Fruit fly (Drosophila melanogaster) whole organism, embryonic: Measurements from ENCODE around the gene scramb2.
A peak's percentile ranks its signal among the peaks of the same experiment; 100 is the strongest.

Experiments
- ATbp ChIP-seq: fragments of 200-800 bp; sonication (Bioruptor generic); optimal IDR thresholded peaks from 2 replicates; lab custom pipeline; 2017; ENCODE audit warnings: missing biosample characterization, mild to moderate bottlenecking, missing genetic modification characterization, missing genetic modification reagents
- Atf3 ChIP-seq: fragments of 200-800 bp; sonication (Bioruptor generic); optimal IDR thresholded peaks from 3 replicates; lab custom pipeline; 2016; ENCODE audit warnings: missing biosample characterization, missing genetic modification characterization
- C15 ChIP-seq: fragments of 200-800 bp; sonication (Bioruptor generic); IDR thresholded peaks from 3 replicates; pipeline ENCODE4 v1.3.6; 2022; ENCODE audit warnings: missing biosample characterization, missing genetic modification characterization
- CG10565 ChIP-seq: fragments of 200-800 bp; sonication (Bioruptor generic); optimal IDR thresholded peaks from 3 replicates; lab custom pipeline; 2016; ENCODE audit warnings: missing biosample characterization, mild to moderate bottlenecking, missing genetic modification characterization
- CG10979 ChIP-seq: fragments of 200-800 bp; sonication (Bioruptor generic); optimal IDR thresholded peaks from 2 replicates; lab custom pipeline; 2018; ENCODE audit warnings: missing biosample characterization, mild to moderate bottlenecking, missing genetic modification characterization, moderate library complexity
- CG11085 ChIP-seq: fragments of 200-800 bp; sonication (Bioruptor generic); IDR thresholded peaks from 2 replicates; pipeline ENCODE4 v1.3.6; 2022; ENCODE audit warnings: missing biosample characterization, missing genetic modification characterization
- CG11398 ChIP-seq: fragments of 200-800 bp; sonication (Bioruptor generic); optimal IDR thresholded peaks from 2 replicates; lab custom pipeline; 2016; ENCODE audit warnings: missing biosample characterization, missing genetic modification characterization
- CG11456 ChIP-seq: fragments of 200-800 bp; sonication (Bioruptor generic); IDR thresholded peaks from 3 replicates; pipeline ENCODE4 v1.3.6; 2022; ENCODE audit warnings: missing biosample characterization, missing genetic modification characterization
- CG11560 ChIP-seq: fragments of 200-800 bp; sonication (Bioruptor generic); IDR thresholded peaks from 3 replicates; pipeline ENCODE4 v1.3.6; 2022; ENCODE audit warnings: missing biosample characterization, missing genetic modification characterization
- CG12071 ChIP-seq: fragments of 200-800 bp; sonication (Bioruptor generic); optimal IDR thresholded peaks from 3 replicates; lab custom pipeline; 2018; ENCODE audit warnings: missing biosample characterization, mild to moderate bottlenecking, missing genetic modification characterization
- CG13775 ChIP-seq: fragments of 200-800 bp; sonication (Bioruptor generic); optimal IDR thresholded peaks from 3 replicates; lab custom pipeline; 2017; ENCODE audit warnings: missing biosample characterization, mild to moderate bottlenecking, missing genetic modification characterization
- CG14860 ChIP-seq: fragments of 200-800 bp; sonication (Bioruptor generic); IDR thresholded peaks from 3 replicates; pipeline ENCODE4 v1.3.6; 2022; ENCODE audit warnings: missing biosample characterization, missing genetic modification characterization; ENCODE audit not compliant: partially characterized antibody
- CG16779 ChIP-seq: fragments of 200-800 bp; sonication (Bioruptor generic); IDR thresholded peaks from 2 replicates; pipeline ENCODE4 v1.3.6; 2022; ENCODE audit warnings: missing biosample characterization, missing genetic modification characterization
- CG16863 ChIP-seq: fragments of 200-800 bp; sonication (Bioruptor generic); optimal IDR thresholded peaks from 3 replicates; lab custom pipeline; 2016; ENCODE audit warnings: missing biosample characterization, missing genetic modification characterization
- CG17802 ChIP-seq: fragments of 200-800 bp; sonication (Bioruptor generic); optimal IDR thresholded peaks from 2 replicates; lab custom pipeline; 2018; ENCODE audit warnings: missing biosample characterization, mild to moderate bottlenecking, missing genetic modification characterization, moderate library complexity
- CG1832 ChIP-seq: fragments of 200-800 bp; sonication (Bioruptor generic); optimal IDR thresholded peaks from 2 replicates; lab custom pipeline; 2017; ENCODE audit warnings: missing biosample characterization, mild to moderate bottlenecking, missing genetic modification characterization, inconsistent platforms
- CG18476 ChIP-seq: fragments of 200-800 bp; sonication (Bioruptor generic); optimal IDR thresholded peaks from 2 replicates; lab custom pipeline; 2016; ENCODE audit warnings: missing biosample characterization, mild to moderate bottlenecking, missing genetic modification characterization
- CG31441 ChIP-seq: fragments of 200-800 bp; sonication (Bioruptor generic); IDR thresholded peaks from 2 replicates; pipeline ENCODE4 v1.3.6; 2022; ENCODE audit warnings: missing biosample characterization, missing genetic modification characterization
- CG33557 ChIP-seq: fragments of 200-800 bp; sonication (Bioruptor generic); optimal IDR thresholded peaks from 2 replicates; lab custom pipeline; 2019; ENCODE audit warnings: missing biosample characterization, mild to moderate bottlenecking, missing genetic modification characterization, moderate library complexity
- CG3995 ChIP-seq: fragments of 200-800 bp; sonication (Bioruptor generic); optimal IDR thresholded peaks from 3 replicates; lab custom pipeline; 2016; ENCODE audit warnings: missing biosample characterization, missing genetic modification characterization
- CG4424 ChIP-seq: fragments of 200-800 bp; sonication (Bioruptor generic); optimal IDR thresholded peaks from 3 replicates; lab custom pipeline; 2016; ENCODE audit warnings: missing biosample characterization, missing genetic modification characterization
- CG4854 ChIP-seq: fragments of 200-800 bp; sonication (Bioruptor generic); optimal IDR thresholded peaks from 2 replicates; lab custom pipeline; 2016; ENCODE audit warnings: missing biosample characterization, missing genetic modification characterization, inconsistent platforms
- CG5953 ChIP-seq: fragments of 200-800 bp; sonication (Bioruptor generic); IDR thresholded peaks from 2 replicates; pipeline ENCODE4 v1.3.6; 2022; ENCODE audit warnings: missing biosample characterization, missing genetic modification characterization
- CG6254 ChIP-seq: fragments of 200-800 bp; sonication (Bioruptor generic); optimal IDR thresholded peaks from 3 replicates; lab custom pipeline; 2017; ENCODE audit warnings: mild to moderate bottlenecking, missing biosample characterization, missing genetic modification reagents, missing genetic modification characterization
- CG6854 ChIP-seq: fragments of 200-800 bp; sonication (Bioruptor generic); optimal IDR thresholded peaks from 3 replicates; lab custom pipeline; 2017; ENCODE audit warnings: missing biosample characterization, mild to moderate bottlenecking, missing genetic modification characterization
- CG7372 ChIP-seq: fragments of 200-800 bp; sonication (Bioruptor generic); IDR thresholded peaks from 2 replicates; pipeline ENCODE4 v1.3.6; 2022; ENCODE audit warnings: missing biosample characterization, missing genetic modification characterization
- Hand ChIP-seq: fragments of 200-800 bp; sonication (Bioruptor generic); optimal IDR thresholded peaks from 2 replicates; lab custom pipeline; 2017; ENCODE audit warnings: mild to moderate bottlenecking, missing biosample characterization, missing genetic modification reagents, missing genetic modification characterization
- Jarid2 ChIP-seq: fragments of 200-800 bp; sonication (Bioruptor generic); optimal IDR thresholded peaks from 3 replicates; lab custom pipeline; 2017; ENCODE audit warnings: mild to moderate bottlenecking, missing biosample characterization, missing genetic modification reagents, missing genetic modification characterization
- Lim3 ChIP-seq: fragments of 200-800 bp; sonication (Bioruptor generic); IDR thresholded peaks from 2 replicates; pipeline ENCODE4 v1.3.6; 2022; ENCODE audit warnings: missing biosample characterization, missing genetic modification characterization
- Taf1 ChIP-seq: fragments of 200-800 bp; sonication (Bioruptor generic); IDR thresholded peaks from 2 replicates; pipeline ENCODE4 v1.3.6; 2022; ENCODE audit warnings: missing biosample characterization, missing genetic modification characterization
- aop ChIP-seq: fragments of 200-800 bp; sonication (Bioruptor generic); IDR thresholded peaks from 2 replicates; pipeline ENCODE4 v1.3.6; 2022; ENCODE audit warnings: missing biosample characterization, missing genetic modification characterization
- bsh ChIP-seq, 2 experiments: fragments of 200-800 bp; sonication (Bioruptor generic); optimal IDR thresholded peaks; 2 replicates each; lab custom pipeline; 2017 to 2018; ENCODE audit warnings: mild to moderate bottlenecking in 2 of 2, missing biosample characterization in 2 of 2, missing genetic modification characterization in 2 of 2, moderate library complexity in 1 of 2
- cad ChIP-seq: fragments of >200 bp; optimal IDR thresholded peaks from 2 replicates; lab custom pipeline; 2017; ENCODE audit warnings: missing biosample characterization, missing genetic modification characterization
- chif ChIP-seq, 2 experiments: fragments of 200-800 bp; sonication (Bioruptor generic); optimal IDR thresholded peaks; 3 replicates each; lab custom pipeline; 2016; ENCODE audit warnings: missing biosample characterization in 2 of 2, missing genetic modification characterization in 2 of 2
- corto ChIP-seq: fragments of 200-800 bp; sonication (Bioruptor generic); optimal IDR thresholded peaks from 2 replicates; lab custom pipeline; 2016; ENCODE audit warnings: missing biosample characterization, mild to moderate bottlenecking, missing genetic modification characterization, moderate library complexity
- dmrt99B ChIP-seq: fragments of 200-800 bp; sonication (Bioruptor generic); optimal IDR thresholded peaks from 2 replicates; lab custom pipeline; 2018; ENCODE audit warnings: missing biosample characterization, mild to moderate bottlenecking, missing genetic modification characterization, moderate library complexity
- ems ChIP-seq: fragments of 200-800 bp; sonication (Bioruptor generic); optimal IDR thresholded peaks from 3 replicates; lab custom pipeline; 2016; ENCODE audit warnings: missing biosample characterization, missing genetic modification characterization
- eve ChIP-seq, 2 experiments: fragments of >200 bp; optimal IDR thresholded peaks; 2 replicates each; lab custom pipeline; 2017; ENCODE audit warnings: missing biosample characterization in 2 of 2, missing genetic modification characterization in 2 of 2
- fd102C ChIP-seq: fragments of 200-800 bp; sonication (Bioruptor generic); optimal IDR thresholded peaks from 2 replicates; lab custom pipeline; 2018; ENCODE audit warnings: missing biosample characterization, mild to moderate bottlenecking, missing genetic modification characterization, moderate library complexity
- grn ChIP-seq: fragments of 200-800 bp; sonication (Bioruptor generic); optimal IDR thresholded peaks from 3 replicates; lab custom pipeline; 2017; ENCODE audit warnings: missing biosample characterization, missing genetic modification characterization
- inv ChIP-seq: fragments of 200-800 bp; sonication (Bioruptor generic); IDR thresholded peaks from 2 replicates; pipeline ENCODE4 v1.3.6; 2022; ENCODE audit warnings: missing biosample characterization, missing genetic modification characterization; ENCODE audit not compliant: partially characterized antibody
- kni ChIP-seq: fragments of 200-800 bp; sonication (Bioruptor generic); optimal IDR thresholded peaks from 3 replicates; lab custom pipeline; 2017; ENCODE audit warnings: mild to moderate bottlenecking, missing biosample characterization, missing genetic modification reagents, missing genetic modification characterization
- nmo ChIP-seq: fragments of 200-800 bp; sonication (Bioruptor generic); optimal IDR thresholded peaks from 2 replicates; lab custom pipeline; 2018; ENCODE audit warnings: missing biosample characterization, mild to moderate bottlenecking, missing genetic modification characterization, moderate library complexity
- odd ChIP-seq: fragments of 200-800 bp; sonication (Bioruptor generic); optimal IDR thresholded peaks from 2 replicates; lab custom pipeline; 2017; ENCODE audit warnings: missing biosample characterization, mild to moderate bottlenecking, missing genetic modification characterization
- otp ChIP-seq: fragments of 200-800 bp; sonication (Bioruptor generic); IDR thresholded peaks from 3 replicates; pipeline ENCODE4, ENCODE4 v1.3.6; 2022; ENCODE audit warnings: missing biosample characterization, missing genetic modification characterization
- pum ChIP-seq: fragments of 200-800 bp; sonication (Bioruptor generic); optimal IDR thresholded peaks from 2 replicates; lab custom pipeline; 2016; ENCODE audit warnings: missing biosample characterization, missing genetic modification characterization
- ro ChIP-seq: fragments of 200-800 bp; sonication (Bioruptor generic); IDR thresholded peaks from 2 replicates; pipeline ENCODE4 v1.3.6; 2022; ENCODE audit warnings: missing biosample characterization, missing genetic modification characterization
- sqz ChIP-seq: fragments of 200-800 bp; sonication (Bioruptor generic); optimal IDR thresholded peaks from 3 replicates; lab custom pipeline; 2018; ENCODE audit warnings: missing biosample characterization, mild to moderate bottlenecking, missing genetic modification characterization
- z ChIP-seq: fragments of 200-800 bp; sonication (Bioruptor generic); IDR thresholded peaks from 3 replicates; pipeline ENCODE4 v1.3.6; 2022; ENCODE audit warnings: missing biosample characterization, missing genetic modification characterization

scramb2 gene

dm6 chr3L:3078398-3079155 lies 32.0 kb upstream of the scramb2 start (continued):
- TF ChIP-seq dmrt99B (tag; lab: Kevin White, UChicago) (peak; percentile 43), inv (GFP tag; lab: Robert Waterston, UW) (no peak), Hand (no peak), CG31441 (peak; percentile 35; the same call in 1 of the 2 replicates), Jarid2 (GFP tag; lab: Kevin White, UChicago) (no peak), Taf1 (GFP tag; lab: Robert Waterston, UW) (no peak), sqz (GFP tag; lab: Kevin White, UChicago) (peak; percentile 59), CG7372 (GFP tag; lab: Robert Waterston, UW) (no peak), Lim3 (no peak), odd (GFP tag; lab: Kevin White, UChicago) (peak; percentile 33), CG14860 (no peak), chif (GFP tag; optimal IDR thresholded peaks at IDR 0.05; lab: Kevin White, UChicago) (peak in 1 of 2 experiments; percentile 5), CG16863 (GFP tag; lab: Kevin White, UChicago) (no peak), CG11085 (GFP tag; lab: Robert Waterston, UW) (no peak), CG18476 (GFP tag; lab: Kevin White, UChicago) (no peak), CG16779 (GFP tag; lab: Robert Waterston, UW) (no peak), ems (GFP tag; lab: Kevin White, UChicago) (no peak), CG4854 (GFP tag; lab: Kevin White, UChicago) (no peak), CG3995 (peak; percentile 42), CG33557 (GFP tag; lab: Kevin White, UChicago) (no peak), CG1832 (GFP tag; lab: Kevin White, UChicago) (no peak), C15 (GFP tag; lab: Robert Waterston, UW) (no peak), CG11560 (tag; lab: Robert Waterston, UW) (no peak), CG4424 (GFP tag; lab: Kevin White, UChicago) (peak; percentile 49), bsh (GFP tag; optimal IDR thresholded peaks at IDR 0.05; lab: Kevin White, UChicago) (peak in 1 of 2 experiments; percentile 14), fd102C (no peak), CG17802 (tag; lab: Kevin White, UChicago) (no peak), CG5953 (peak; percentile 46; the same call in 1 of the 2 replicates), CG10979 (tag; lab: Kevin White, UChicago) (peak; percentile 21), CG12071 (GFP tag; lab: Kevin White, UChicago) (peak; percentile 81), corto (no peak), pum (GFP tag; lab: Kevin White, UChicago) (no peak), CG6254 (GFP tag; lab: Kevin White, UChicago) (no peak), CG11398 (GFP tag; lab: Kevin White, UChicago) (no peak), z (no peak), nmo (GFP tag; lab: Kevin White, UChicago) (peak; percentile 36), cad (GFP tag; lab: Kevin White, UChicago) (no peak), CG6854 (GFP tag; lab: Kevin White, UChicago) (no peak), ro (no peak), CG11456 (GFP tag; lab: Robert Waterston, UW) (no peak), otp (GFP tag; lab: Robert Waterston, UW) (peak; percentile 23; the same call in 1 of the 3 replicates), CG13775 (GFP tag; lab: Kevin White, UChicago) (no peak), ATbp (GFP tag; lab: Kevin White, UChicago) (peak; percentile 51), Atf3 (no peak), aop (GFP tag; lab: Robert Waterston, UW) (peak; percentile 58; the same call in 1 of the 2 replicates), CG10565 (no peak), grn (no peak), kni (GFP tag; lab: Kevin White, UChicago) (peak; percentile 39), eve (GFP tag; optimal IDR thresholded peaks at IDR 0.05; lab: Kevin White, UChicago) (peak in 1 of 2 experiments; percentile 80)
